Worm (Caenorhabditis elegans): Measurements from ENCODE around the gene T01D1.7.

T01D1.7 gene

DNA sequence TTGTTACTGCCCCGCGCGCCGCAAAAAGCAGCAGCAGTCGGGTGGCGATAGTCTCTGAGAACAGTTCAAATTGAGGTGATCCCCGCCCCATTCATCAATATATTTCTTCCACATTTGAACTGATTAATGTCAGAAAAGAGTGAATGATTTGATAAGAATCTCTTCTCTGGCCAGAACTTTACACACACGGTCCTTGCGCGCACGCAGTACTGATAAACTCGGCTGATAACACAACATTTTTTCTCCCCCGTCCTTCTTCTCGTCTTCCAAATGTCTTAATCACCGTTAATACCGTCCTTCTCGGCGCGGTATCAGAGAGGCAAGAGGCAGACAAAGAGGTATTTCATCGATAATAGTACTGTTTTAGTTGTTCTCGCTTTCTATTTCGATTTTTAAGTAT, 11.4 kb downstream of the T01D1.7 start, which contains the start of gene etr-1:
Gene etr-1 (plus strand): TSS at position 193 of the 400 bp plus-strand sequence.
- TF ChIP-seq lsy-2 (tag; optimal IDR thresholded peaks at IDR 0.05) = peak in 1 of 2 experiments; percentile 27
- peak; percentile 23 for TF ChIP-seq nhr-20 (tag; optimal IDR thresholded peaks at IDR 0.05)
- no peak for TF ChIP-seq swsn-7 (tag; optimal IDR thresholded peaks at IDR 0.05)
- TF ChIP-seq unc-130 (tag; optimal IDR thresholded peaks at IDR 0.05) = peak; percentile 25
- TF ChIP-seq lin-35 (GFP tag; optimal IDR thresholded peaks at IDR 0.05) = peak in 1 of 2 experiments; percentile 53
- TF ChIP-seq Y116A8C.19 (tag; optimal IDR thresholded peaks at IDR 0.05; ENCODE audit: borderline replicate concordance) = no peak
- TF ChIP-seq aha-1 (tag; optimal IDR thresholded peaks at IDR 0.05) = no peak
- TF ChIP-seq aly-2 (tag; optimal IDR thresholded peaks at IDR 0.05) = no peak
- no peak for TF ChIP-seq unc-86 (tag; optimal IDR thresholded peaks at IDR 0.05)
- TF ChIP-seq sox-4 (tag; optimal IDR thresholded peaks at IDR 0.05) = no peak
- no peak for TF ChIP-seq ces-1 (GFP tag; optimal IDR thresholded peaks at IDR 0.05)
- no peak for TF ChIP-seq grh-1 (GFP tag; IDR thresholded peaks at IDR 0.05)
- TF ChIP-seq tlp-1 (tag; optimal IDR thresholded peaks at IDR 0.05) = peak; percentile 26
- TF ChIP-seq nhr-19 (GFP tag; conservative IDR thresholded peaks at IDR 0.05) = no peak
- peak; percentile 16 for TF ChIP-seq nhr-90 (tag; optimal IDR thresholded peaks at IDR 0.05; ENCODE audit: poor library complexity)
- TF ChIP-seq sup-37 (GFP tag; optimal IDR thresholded peaks at IDR 0.05) = no peak
- TF ChIP-seq pqm-1 (tag; optimal IDR thresholded peaks at IDR 0.05) = peak; percentile 19
- peak; percentile 94 for TF ChIP-seq elt-2 (tag; optimal IDR thresholded peaks at IDR 0.05)
- no peak for TF ChIP-seq C34B4.2 (tag; optimal IDR thresholded peaks at IDR 0.05)
- TF ChIP-seq snu-23 (GFP tag; optimal IDR thresholded peaks at IDR 0.05) = peak; percentile 5
- no peak for TF ChIP-seq unc-62 (GFP tag; optimal IDR thresholded peaks at IDR 0.05)
- no peak for TF ChIP-seq nhr-237 (tag; optimal IDR thresholded peaks at IDR 0.05)
- TF ChIP-seq jun-1 (tag; optimal IDR thresholded peaks at IDR 0.05) = peak; percentile 55
- peak; percentile 21 to 96 (median 79) for TF ChIP-seq elt-3 (tag; optimal IDR thresholded peaks at IDR 0.05)
- TF ChIP-seq blmp-1 (tag; optimal IDR thresholded peaks at IDR 0.05) = peak; percentile 73
- peak; percentile 36 for TF ChIP-seq nhr-71 (tag; optimal IDR thresholded peaks at IDR 0.05)
- no peak for TF ChIP-seq zip-4 (GFP tag; optimal IDR thresholded peaks at IDR 0.05)
- TF ChIP-seq isw-1 (GFP tag; IDR thresholded peaks at IDR 0.05) = no peak
- TF ChIP-seq mdl-1 (tag; optimal IDR thresholded peaks at IDR 0.05) = peak in 1 of 2 experiments; percentile 44
- no peak for TF ChIP-seq pag-3 (tag; optimal IDR thresholded peaks at IDR 0.05; ENCODE audit: borderline replicate concordance, insufficient read depth)
- no peak for TF ChIP-seq irx-1 (tag; optimal IDR thresholded peaks at IDR 0.05)
- peak; percentile 76 for TF ChIP-seq lin-14 (GFP tag; optimal IDR thresholded peaks at IDR 0.05)
- TF ChIP-seq efl-1 (optimal IDR thresholded peaks at IDR 0.05) = no peak
- TF ChIP-seq efl-1 (GFP tag; optimal IDR thresholded peaks at IDR 0.05 in 1 of 2) = no peak
- TF ChIP-seq hpl-2 (GFP tag; optimal IDR thresholded peaks at IDR 0.05) = no peak
- no peak for TF ChIP-seq nhr-85 (tag)

DNA sequence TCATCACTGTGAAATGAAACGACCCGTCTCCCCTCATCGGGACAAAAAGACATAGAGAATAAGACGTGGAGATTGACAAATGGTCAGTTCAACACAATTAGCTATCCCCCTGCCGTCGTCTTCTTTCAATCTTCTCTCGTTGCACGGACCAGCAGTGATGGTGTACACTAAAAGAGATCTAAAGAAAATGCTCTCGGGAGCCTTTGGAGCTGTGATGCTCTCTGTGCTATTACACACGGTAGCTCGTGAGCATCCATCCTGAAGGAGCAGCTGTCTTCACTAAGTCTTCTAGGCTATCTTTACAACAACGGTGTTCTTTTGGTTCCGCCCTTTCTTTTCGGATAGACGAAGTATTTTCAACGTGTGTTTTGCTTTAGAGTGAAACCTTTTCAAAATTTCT, 12.3 kb downstream of the T01D1.7 start:
- TF ChIP-seq sox-4 (tag; optimal IDR thresholded peaks at IDR 0.05) = no peak
- TF ChIP-seq nhr-71 (tag; optimal IDR thresholded peaks at IDR 0.05) = peak; percentile 71
- no peak for TF ChIP-seq fkh-10 (GFP tag; optimal IDR thresholded peaks at IDR 0.05)
- TF ChIP-seq nhr-19 (GFP tag; conservative IDR thresholded peaks at IDR 0.05) = peak; percentile 51
- peak; percentile 32 for TF ChIP-seq dsc-1 (tag; optimal IDR thresholded peaks at IDR 0.05)
- peak; percentile 77 for TF ChIP-seq lin-14 (GFP tag; optimal IDR thresholded peaks at IDR 0.05)
- no peak for TF ChIP-seq nhr-28 (tag; optimal IDR thresholded peaks at IDR 0.05)
- no peak for TF ChIP-seq unc-86 (tag; optimal IDR thresholded peaks at IDR 0.05)
- peak; percentile 31 to 41 for TF ChIP-seq lsy-2 (tag; optimal IDR thresholded peaks at IDR 0.05)
- TF ChIP-seq ceh-82 (tag; optimal IDR thresholded peaks at IDR 0.05) = no peak
- TF ChIP-seq tbx-2 (tag; optimal IDR thresholded peaks at IDR 0.05) = peak; percentile 4
- TF ChIP-seq pqm-1 (tag; optimal IDR thresholded peaks at IDR 0.05) = no peak
- TF ChIP-seq efl-1 (optimal IDR thresholded peaks at IDR 0.05) = peak in 1 of 2 experiments; percentile 22
- peak in 1 of 2 experiments; percentile 92 for TF ChIP-seq efl-1 (GFP tag; optimal IDR thresholded peaks at IDR 0.05 in 1 of 2)
- TF ChIP-seq pax-3 (tag; optimal IDR thresholded peaks at IDR 0.05) = no peak
- TF ChIP-seq snu-23 (GFP tag; optimal IDR thresholded peaks at IDR 0.05) = peak; percentile 48
- TF ChIP-seq alr-1 (tag; optimal IDR thresholded peaks at IDR 0.05; ENCODE audit: borderline replicate concordance) = no peak
- peak; percentile 19 for TF ChIP-seq nhr-20 (tag; optimal IDR thresholded peaks at IDR 0.05)
- no peak for TF ChIP-seq vab-15 (tag; optimal IDR thresholded peaks at IDR 0.05)
- TF ChIP-seq nhr-85 (tag) = no peak
- peak; percentile 8 for TF ChIP-seq lin-39 (tag; optimal IDR thresholded peaks at IDR 0.05)
- peak; percentile 72 for TF ChIP-seq rnt-1 (tag; optimal IDR thresholded peaks at IDR 0.05)
- TF ChIP-seq xbp-1 (tag; optimal IDR thresholded peaks at IDR 0.05) = peak; percentile 47
- TF ChIP-seq lin-35 (GFP tag; optimal IDR thresholded peaks at IDR 0.05) = no peak
